Worm (Caenorhabditis elegans) whole organism, early embryonic: Measurements from ENCODE around the gene Y97E10B.1.

Experiments used
- B0310.2 ChIP-seq: sonication (generic microtip); optimal IDR thresholded peaks from 2 replicates; lab custom pipeline; 2016; ENCODE audit warnings: mild to moderate bottlenecking, missing genetic modification characterization, missing compliant biosample characterization
- F13C5.2 ChIP-seq: sonication (generic microtip); optimal IDR thresholded peaks from 2 replicates; lab custom pipeline; 2017; ENCODE audit warnings: mild to moderate bottlenecking, missing genetic modification characterization, inconsistent platforms, missing compliant biosample characterization
- aly-1 ChIP-seq: sonication (generic microtip); optimal IDR thresholded peaks from 2 replicates; lab custom pipeline; 2016; ENCODE audit warnings: missing genetic modification characterization, missing compliant biosample characterization
- ama-1 ChIP-seq: fragments of 150-350 bp; optimal IDR thresholded peaks from 2 replicates; lab custom pipeline; 2014
- ceh-13 ChIP-seq: fragments of 200-800 bp; sonication (Bioruptor generic); optimal IDR thresholded peaks from 2 replicates; lab custom pipeline; 2018; ENCODE audit warnings: mild to moderate bottlenecking, missing genetic modification characterization, missing compliant biosample characterization
- ceh-36 ChIP-seq: sonication (generic microtip); optimal IDR thresholded peaks from 2 replicates; lab custom pipeline; 2016; ENCODE audit warnings: missing genetic modification characterization, inconsistent platforms, missing compliant biosample characterization
- ets-7 ChIP-seq: sonication (generic microtip); optimal IDR thresholded peaks from 2 replicates; lab custom pipeline; 2016; ENCODE audit warnings: missing genotype, missing genetic modification characterization, missing compliant biosample characterization
- flt-1 ChIP-seq: fragments of 200-800 bp; sonication (Bioruptor generic); IDR thresholded peaks from 2 replicates; pipeline ENCODE4 v1.3.6; 2022; ENCODE audit warnings: missing genetic modification characterization, missing compliant biosample characterization
- hmbx-1 ChIP-seq: sonication (generic microtip); optimal IDR thresholded peaks from 2 replicates; lab custom pipeline; 2016; ENCODE audit warnings: mild to moderate bottlenecking, missing genetic modification characterization, missing compliant biosample characterization
- hmg-4 ChIP-seq: fragments of 200-800 bp; sonication (Bioruptor generic); optimal IDR thresholded peaks from 2 replicates; lab custom pipeline; 2018; ENCODE audit warnings: mild to moderate bottlenecking, missing genetic modification characterization, missing compliant biosample characterization
- hnd-1 ChIP-seq: sonication (generic microtip); optimal IDR thresholded peaks from 2 replicates; lab custom pipeline; 2016; ENCODE audit warnings: missing genetic modification characterization, missing compliant biosample characterization
- pes-1 ChIP-seq: fragments of 200-800 bp; sonication (Bioruptor generic); IDR thresholded peaks from 2 replicates; pipeline ENCODE4 v1.3.6; 2022; ENCODE audit warnings: missing genetic modification reagents, missing genetic modification characterization, missing compliant biosample characterization
- scrt-1 ChIP-seq: fragments of 200-800 bp; sonication (Bioruptor generic); IDR thresholded peaks from 2 replicates; pipeline ENCODE4 v1.3.6; 2022; ENCODE audit warnings: missing genetic modification characterization, missing compliant biosample characterization
- sea-1 ChIP-seq: fragments of 200-800 bp; sonication (Bioruptor generic); conservative IDR thresholded peaks from 2 replicates; pipeline ENCODE4 v1.3.6; 2022; ENCODE audit warnings: missing genetic modification characterization, missing compliant biosample characterization
- tbx-11 ChIP-seq: fragments of 200-800 bp; sonication (Bioruptor generic); IDR thresholded peaks from 2 replicates; pipeline ENCODE4 v1.3.6; 2022; ENCODE audit warnings: missing genetic modification characterization, missing compliant biosample characterization
- tbx-37 ChIP-seq: fragments of 200-800 bp; sonication (Bioruptor generic); conservative IDR thresholded peaks from 2 replicates; pipeline ENCODE4 v1.3.6; 2022; ENCODE audit warnings: missing genetic modification reagents, missing genetic modification characterization, missing compliant biosample characterization
- tra-4 ChIP-seq: sonication (generic microtip); optimal IDR thresholded peaks from 2 replicates; lab custom pipeline; 2017; ENCODE audit warnings: missing genetic modification characterization, missing compliant biosample characterization

Y97E10B.1 gene

DNA sequence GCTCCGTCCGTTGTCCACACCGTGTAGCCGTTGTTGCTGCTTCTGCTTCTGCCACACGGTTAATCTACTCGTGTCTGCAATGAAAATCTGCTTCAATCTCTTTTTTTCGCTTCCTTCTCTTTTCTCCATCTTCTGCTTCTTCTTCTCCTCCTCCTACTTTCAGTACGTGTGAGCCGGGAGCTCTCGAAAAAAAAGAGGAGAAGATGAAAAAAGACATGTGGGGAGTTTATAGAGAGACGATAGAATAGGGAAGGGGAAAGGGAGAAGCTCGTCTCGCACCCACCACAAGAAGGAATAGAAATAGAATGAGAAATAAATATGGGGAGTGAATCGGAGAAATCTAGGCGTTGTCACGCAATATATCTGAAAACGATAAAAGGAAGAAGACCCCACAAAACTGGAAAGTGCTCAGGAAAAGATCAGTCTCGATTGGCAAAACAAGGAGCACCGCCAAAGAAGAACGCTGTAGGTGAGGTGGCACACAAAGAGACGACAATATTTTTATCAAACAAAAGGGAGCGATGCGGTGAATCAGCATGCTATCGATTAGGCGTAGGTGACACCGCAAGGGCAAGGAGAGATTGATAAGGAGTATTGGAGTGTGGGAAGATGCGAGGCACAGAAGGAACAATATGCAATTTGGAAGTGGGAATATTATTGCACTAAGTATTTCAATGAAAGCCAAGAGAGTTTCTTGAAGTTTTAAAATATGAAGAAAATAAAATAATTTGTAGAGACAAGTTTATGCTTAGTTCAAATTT lies 34.2 kb downstream of the Y97E10B.1 start, which contains the start of gene let-413:
Gene let-413 (minus strand): TSS at position 76 of the 761 bp plus-strand sequence.
- TF ChIP-seq aly-1 (tag; lab: Kevin White, UChicago) = peak; percentile 21
- no peak for TF ChIP-seq hmg-4 (GFP tag; lab: Kevin White, UChicago)

- TF ChIP-seq F13C5.2 (peak; percentile 38), ceh-13 (GFP tag; lab: Kevin White, UChicago) (no peak), tbx-37 (GFP tag; lab: Robert Waterston, UW) (no peak), scrt-1 (GFP tag; lab: Robert Waterston, UW) (no peak), pes-1 (GFP tag; lab: Robert Waterston, UW) (no peak), hnd-1 (no peak), sea-1 (GFP tag; lab: Robert Waterston, UW) (peak; percentile 40; the same call in 1 of the 2 replicates), tra-4 (tag; lab: Kevin White, UChicago) (no peak), hmg-4 (GFP tag; lab: Kevin White, UChicago) (peak; percentile 87), flt-1 (GFP tag; lab: Robert Waterston, UW) (no peak), tbx-11 (GFP tag; lab: Robert Waterston, UW) (no peak), B0310.2 (peak; percentile 74), ceh-36 (tag; lab: Kevin White, UChicago) (peak; percentile 17), aly-1 (tag; lab: Kevin White, UChicago) (no peak), ets-7 (tag; lab: Kevin White, UChicago) (no peak), ama-1 (lab: Kevin White, UChicago) (no peak), hmbx-1 (no peak)
These were observed 35.1 kb downstream of the Y97E10B.1 start for ce11 chrV:7978798-7979197.

DNA sequence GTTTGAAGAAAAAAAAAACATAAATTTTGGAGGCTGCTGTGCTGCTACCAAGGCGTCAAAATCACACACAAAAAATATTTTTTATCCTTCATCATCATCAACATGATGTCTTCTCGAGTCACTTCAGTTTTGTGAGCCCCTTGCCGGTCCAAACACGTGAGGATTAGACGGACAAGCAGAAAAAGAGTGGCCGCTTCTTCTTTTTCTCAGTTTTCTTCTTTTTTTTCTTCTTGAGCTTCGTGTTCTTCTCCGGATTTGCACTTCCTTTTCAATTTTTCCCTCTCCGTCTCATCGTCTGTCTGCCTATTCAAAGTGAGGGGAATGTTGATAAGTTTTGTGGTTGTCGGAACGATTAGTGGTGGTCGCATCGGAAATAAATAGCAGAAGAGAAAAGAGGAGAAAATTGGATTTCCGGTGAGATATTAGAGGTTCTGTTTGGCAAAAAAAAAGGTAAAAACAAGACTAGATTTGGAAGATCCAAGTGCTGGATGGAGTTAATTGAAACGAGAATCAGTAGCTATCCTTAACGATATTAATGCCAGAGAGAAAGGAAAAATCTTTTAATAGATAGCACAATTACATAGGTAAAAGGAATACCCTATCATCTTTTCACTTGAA lies 36.8 kb downstream of the Y97E10B.1 start:
- TF ChIP-seq tbx-37 (GFP tag; lab: Robert Waterston, UW) (no peak), pes-1 (GFP tag; lab: Robert Waterston, UW) (no peak), sea-1 (GFP tag; lab: Robert Waterston, UW) (no peak), ama-1 (lab: Kevin White, UChicago) (no peak), B0310.2 (no peak), tra-4 (tag; lab: Kevin White, UChicago) (no peak), hmg-4 (GFP tag; lab: Kevin White, UChicago) (no peak), hnd-1 (no peak), ets-7 (tag; lab: Kevin White, UChicago) (no peak)

DNA sequence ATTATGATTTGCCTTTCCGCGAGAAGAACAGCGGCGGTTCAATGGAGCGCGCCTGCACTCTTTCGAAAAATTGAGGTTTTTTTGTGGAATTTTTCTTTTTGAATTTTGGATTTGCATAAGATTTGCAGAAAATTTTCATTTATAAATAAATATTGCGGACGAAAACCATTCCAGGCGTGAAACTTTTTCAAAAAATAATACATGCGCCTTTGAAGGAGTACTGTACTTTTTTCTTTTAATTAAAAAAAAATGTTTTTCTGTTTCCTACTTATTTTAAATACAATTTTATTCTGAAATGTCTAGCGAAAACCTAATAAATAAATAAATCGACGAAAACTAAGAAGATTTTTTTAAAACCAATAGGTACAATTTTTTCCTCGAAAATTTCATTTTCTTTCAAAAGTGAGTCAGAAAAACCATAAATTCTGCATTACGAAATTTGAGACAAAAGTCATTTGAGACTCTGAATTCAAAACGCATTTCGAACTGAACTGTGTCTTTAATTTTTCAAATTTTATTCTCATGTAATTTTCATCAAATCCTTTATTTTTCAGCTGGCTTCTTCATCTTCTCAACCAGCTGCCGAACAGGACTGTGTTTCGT lies 37.4 kb downstream of the Y97E10B.1 start, which contains the start of gene F26D11.1:
Gene F26D11.1 (plus strand): TSS at position 553 of the 603 bp plus-strand sequence.
- TF ChIP-seq hmg-4 (GFP tag; lab: Kevin White, UChicago) = no peak
- no peak for TF ChIP-seq pes-1 (GFP tag; lab: Robert Waterston, UW)
- TF ChIP-seq ets-7 (tag; lab: Kevin White, UChicago) = no peak
- TF ChIP-seq hmbx-1 = no peak
- no peak for TF ChIP-seq tbx-37 (GFP tag; lab: Robert Waterston, UW)
- no peak for TF ChIP-seq F13C5.2
- TF ChIP-seq ceh-36 (tag; lab: Kevin White, UChicago) = no peak
- no peak for TF ChIP-seq tra-4 (tag; lab: Kevin White, UChicago)
- TF ChIP-seq ceh-13 (GFP tag; lab: Kevin White, UChicago) = no peak
- TF ChIP-seq aly-1 (tag; lab: Kevin White, UChicago) = no peak
- no peak for TF ChIP-seq B0310.2
- no peak for TF ChIP-seq tbx-11 (GFP tag; lab: Robert Waterston, UW)
- TF ChIP-seq hnd-1 = no peak
- TF ChIP-seq flt-1 (GFP tag; lab: Robert Waterston, UW) = no peak
- TF ChIP-seq scrt-1 (GFP tag; lab: Robert Waterston, UW) = no peak
- TF ChIP-seq ama-1 (lab: Kevin White, UChicago) = no peak
- TF ChIP-seq sea-1 (GFP tag; lab: Robert Waterston, UW) = no peak

DNA sequence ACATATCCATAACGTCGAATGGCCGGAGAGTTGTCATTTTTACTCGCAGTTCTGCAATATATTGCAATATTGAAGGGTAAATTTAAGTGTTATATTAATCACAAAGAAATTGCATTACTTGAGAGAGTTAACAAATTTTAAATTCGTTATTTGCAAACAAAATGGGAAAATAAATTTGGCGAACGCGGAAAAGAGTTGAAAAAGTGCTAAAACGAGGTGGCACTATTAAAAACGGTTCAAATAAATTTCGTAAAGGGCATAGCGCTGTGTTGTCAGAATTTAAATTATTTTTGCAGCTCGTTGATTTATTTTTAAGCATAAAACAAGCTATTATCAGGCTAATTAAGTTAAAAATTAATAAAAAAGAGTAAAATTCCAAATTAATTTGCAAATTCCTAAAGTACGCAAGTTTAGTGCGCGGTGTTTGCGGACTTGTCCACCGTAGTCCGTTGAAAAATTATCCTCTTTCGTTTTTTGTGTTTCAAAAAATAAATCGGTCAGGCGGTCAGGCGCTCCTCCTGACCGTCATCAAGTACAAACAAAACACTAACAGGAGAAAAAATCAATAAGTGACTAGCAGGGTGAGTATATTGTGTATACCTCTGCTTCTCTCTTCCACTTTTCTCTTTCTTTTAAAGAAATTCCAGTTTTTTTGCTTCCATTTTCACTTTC lies 39.8 kb downstream of the Y97E10B.1 start, which contains the start of the genes natb-1 and abhd-12:
Gene natb-1 (minus strand): TSS at position 51 of the 672 bp plus-strand sequence.
Gene abhd-12 (plus strand): TSS at position 499 of the 672 bp plus-strand sequence.
- TF ChIP-seq tbx-37 (GFP tag; lab: Robert Waterston, UW) (no peak), pes-1 (GFP tag; lab: Robert Waterston, UW) (no peak), B0310.2 (no peak), tbx-11 (GFP tag; lab: Robert Waterston, UW) (no peak), ets-7 (tag; lab: Kevin White, UChicago) (no peak), tra-4 (tag; lab: Kevin White, UChicago) (no peak), hnd-1 (no peak), scrt-1 (GFP tag; lab: Robert Waterston, UW) (no peak), F13C5.2 (no peak)

DNA sequence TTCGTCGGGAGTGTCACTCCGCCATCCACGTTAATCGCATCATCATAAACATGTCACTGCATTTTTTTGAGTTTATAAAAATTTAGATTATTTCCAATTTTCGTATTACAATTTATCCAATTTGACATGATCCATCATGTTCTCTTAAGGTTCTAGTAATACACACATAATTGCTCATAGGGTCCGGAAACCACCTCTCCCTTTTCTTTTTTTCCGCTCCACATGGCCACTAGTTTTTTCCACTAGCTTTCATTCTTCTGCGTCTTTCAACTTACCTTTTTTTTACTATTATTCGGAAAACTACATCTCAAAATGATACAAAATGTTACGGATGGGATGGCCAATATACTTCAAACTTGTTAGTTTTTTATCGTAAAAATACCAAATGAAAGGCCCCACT lies 42.2 kb downstream of the Y97E10B.1 start, which contains the start of gene Y97E10AL.1:
Gene Y97E10AL.1 (plus strand): TSS at position 301 of the 400 bp plus-strand sequence.
- no peak for TF ChIP-seq tbx-11 (GFP tag; lab: Robert Waterston, UW)
- TF ChIP-seq pes-1 (GFP tag; lab: Robert Waterston, UW) = no peak
- TF ChIP-seq ama-1 (lab: Kevin White, UChicago) = no peak
- no peak for TF ChIP-seq scrt-1 (GFP tag; lab: Robert Waterston, UW)
- no peak for TF ChIP-seq hmbx-1
- no peak for TF ChIP-seq F13C5.2
